Worm (Caenorhabditis elegans) whole organism, late embryonic: ENCODE results near the gene F12D9.2.

ENCODE experiments used
- eyg-1 ChIP-seq: sonication (generic microtip); optimal IDR thresholded peaks from 2 replicates; lab custom pipeline; 2016; ENCODE audit warnings: missing genotype, missing genetic modification characterization, missing compliant biosample characterization
- nfya-1 ChIP-seq: sonication (generic microtip); optimal IDR thresholded peaks from 2 replicates; lab custom pipeline; 2017; ENCODE audit warnings: missing genetic modification characterization, mild to moderate bottlenecking, missing compliant biosample characterization, antibody characterized with exemption, moderate library complexity
- pha-2 ChIP-seq: sonication (generic microtip); optimal IDR thresholded peaks from 2 replicates; lab custom pipeline; 2017; ENCODE audit warnings: mild to moderate bottlenecking, missing genetic modification characterization, missing compliant biosample characterization

DNA sequence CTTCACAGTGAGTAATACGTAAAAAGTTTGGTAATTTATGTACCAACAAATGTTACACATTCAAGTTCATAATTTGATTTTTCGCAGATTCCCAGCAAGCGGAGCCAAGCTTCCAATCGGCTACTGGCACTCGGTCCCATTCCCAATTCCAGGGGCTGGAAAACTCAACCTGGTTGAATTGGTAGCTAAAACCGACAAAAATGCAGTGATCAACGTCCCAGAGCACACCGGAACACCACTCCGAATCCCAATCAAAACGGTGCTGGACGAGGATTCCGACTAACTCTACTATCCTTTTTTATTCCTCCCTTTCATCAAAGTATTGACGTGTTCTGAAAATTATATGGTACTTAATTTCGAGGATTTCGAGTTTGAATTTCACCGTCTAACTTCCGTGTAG is 30.4 kb upstream of the F12D9.2 start:
- TF ChIP-seq eyg-1 (no peak), pha-2 (tag; lab: Kevin White, UChicago) (no peak), nfya-1 (tag; lab: Kevin White, UChicago) (no peak)
